Fruit fly (Drosophila melanogaster): Measurements from ENCODE around the gene CG4393.

- no peak for TF ChIP-seq CG3032 (tag; optimal IDR thresholded peaks at IDR 0.05)
- TF ChIP-seq Hr4 (GFP tag; optimal IDR thresholded peaks at IDR 0.05): no peak
- no peak for TF ChIP-seq CG15336 (GFP tag; IDR thresholded peaks at IDR 0.05)
- no peak for TF ChIP-seq CG11762 (GFP tag; optimal IDR thresholded peaks at IDR 0.05; ENCODE audit: insufficient read depth)
- no peak for TF ChIP-seq achi (GFP tag; optimal IDR thresholded peaks at IDR 0.05)
- no peak for TF ChIP-seq CG6276 (GFP tag; optimal IDR thresholded peaks at IDR 0.05)
- no peak for TF ChIP-seq fd59A (GFP tag; optimal IDR thresholded peaks at IDR 0.05)
- TF ChIP-seq Sox102F (GFP tag; optimal IDR thresholded peaks at IDR 0.05): no peak
- no peak for TF ChIP-seq pdm3 (GFP tag; optimal IDR thresholded peaks at IDR 0.05)
Observed at dm6 chr3R:23421925-23422324, 37.3 kb upstream of the CG4393 start.

Measured in whole organism, prepupa.